Fruit fly (Drosophila melanogaster) whole organism, embryonic: ENCODE results near the gene Cap-D3.

ENCODE experiments used
- ATbp ChIP-seq: fragments of 200-800 bp; sonication (Bioruptor generic); optimal IDR thresholded peaks from 2 replicates; lab custom pipeline; 2017; ENCODE audit warnings: missing biosample characterization, mild to moderate bottlenecking, missing genetic modification characterization, missing genetic modification reagents
- Abd-B ChIP-seq: fragments of 200-800 bp; sonication (Bioruptor generic); optimal IDR thresholded peaks from 2 replicates; lab custom pipeline; 2018; ENCODE audit warnings: missing biosample characterization, mild to moderate bottlenecking, missing genetic modification characterization, moderate library complexity
- Ada2b ChIP-seq: fragments of 200-800 bp; sonication (Bioruptor generic); IDR thresholded peaks from 2 replicates; pipeline ENCODE4 v1.3.6; 2022; ENCODE audit warnings: missing biosample characterization, missing genetic modification characterization
- Atf-2 ChIP-seq: fragments of 200-800 bp; sonication (Bioruptor generic); optimal IDR thresholded peaks from 2 replicates; lab custom pipeline; 2016; ENCODE audit warnings: missing biosample characterization, missing genetic modification characterization
- CG10543 ChIP-seq: fragments of 200-800 bp; sonication (Bioruptor generic); optimal IDR thresholded peaks from 3 replicates; lab custom pipeline; 2017; ENCODE audit warnings: missing biosample characterization, mild to moderate bottlenecking, missing genetic modification characterization, moderate library complexity
- CG11456 ChIP-seq: fragments of 200-800 bp; sonication (Bioruptor generic); IDR thresholded peaks from 3 replicates; pipeline ENCODE4 v1.3.6; 2022; ENCODE audit warnings: missing biosample characterization, missing genetic modification characterization
- CG11504 ChIP-seq: fragments of 200-800 bp; sonication (Bioruptor generic); optimal IDR thresholded peaks from 3 replicates; lab custom pipeline; 2019; ENCODE audit warnings: missing biosample characterization, mild to moderate bottlenecking, missing genetic modification characterization, moderate library complexity
- CG12769 ChIP-seq: fragments of 200-800 bp; sonication (Bioruptor generic); optimal IDR thresholded peaks from 2 replicates; lab custom pipeline; 2019; ENCODE audit warnings: missing biosample characterization, mild to moderate bottlenecking, missing genetic modification characterization, moderate library complexity
- CG15601 ChIP-seq: fragments of 200-800 bp; sonication (Bioruptor generic); optimal IDR thresholded peaks from 3 replicates; lab custom pipeline; 2019; ENCODE audit warnings: missing biosample characterization, mild to moderate bottlenecking, missing genetic modification characterization, moderate library complexity
- CG18011 ChIP-seq: fragments of 200-800 bp; sonication (Bioruptor generic); optimal IDR thresholded peaks from 2 replicates; lab custom pipeline; 2017; ENCODE audit warnings: missing biosample characterization, missing genetic modification characterization, mild to moderate bottlenecking, moderate library complexity, missing genotype
- CG2889 ChIP-seq: fragments of 200-800 bp; sonication (Bioruptor generic); IDR thresholded peaks from 3 replicates; pipeline ENCODE4 v1.3.6; 2022; ENCODE audit warnings: missing biosample characterization, missing genetic modification characterization
- CG30403 ChIP-seq: fragments of 200-800 bp; sonication (Bioruptor generic); optimal IDR thresholded peaks from 3 replicates; lab custom pipeline; 2016; ENCODE audit warnings: missing biosample characterization, missing genetic modification characterization
- CG34224 ChIP-seq: fragments of 200-800 bp; sonication (Bioruptor generic); IDR thresholded peaks from 3 replicates; pipeline ENCODE4 v1.3.6; 2022; ENCODE audit warnings: missing biosample characterization, missing genetic modification characterization; ENCODE audit not compliant: partially characterized antibody
- CG43689 ChIP-seq: fragments of 200-800 bp; sonication (Bioruptor generic); IDR thresholded peaks from 2 replicates; pipeline ENCODE4 v1.3.6; 2022; ENCODE audit warnings: missing biosample characterization, missing genetic modification characterization
- CG4854 ChIP-seq: fragments of 200-800 bp; sonication (Bioruptor generic); optimal IDR thresholded peaks from 2 replicates; lab custom pipeline; 2016; ENCODE audit warnings: missing biosample characterization, missing genetic modification characterization, inconsistent platforms
- CG7357 ChIP-seq: fragments of 200-800 bp; sonication (Bioruptor generic); IDR thresholded peaks from 3 replicates; pipeline ENCODE4 v1.3.6; 2022; ENCODE audit warnings: missing biosample characterization, missing genetic modification characterization
- CG8359 ChIP-seq: fragments of 200-800 bp; sonication (Bioruptor generic); optimal IDR thresholded peaks from 2 replicates; lab custom pipeline; 2017; ENCODE audit warnings: missing biosample characterization, mild to moderate bottlenecking, missing genetic modification characterization, borderline replicate concordance
- CG8765 ChIP-seq: fragments of 200-800 bp; sonication (Bioruptor generic); IDR thresholded peaks from 2 replicates; pipeline ENCODE4 v1.3.6; 2022; ENCODE audit warnings: missing biosample characterization, missing genetic modification characterization
- Deaf1 ChIP-seq: fragments of 200-800 bp; optimal IDR thresholded peaks from 3 replicates; lab custom pipeline; 2019; ENCODE audit warnings: missing biosample characterization, mild to moderate bottlenecking, missing genetic modification characterization, moderate library complexity
- ERR ChIP-seq: fragments of 200-800 bp; sonication (Bioruptor generic); optimal IDR thresholded peaks from 2 replicates; lab custom pipeline; 2016; ENCODE audit warnings: missing biosample characterization, missing genetic modification characterization
- Eip74EF ChIP-seq, 2 experiments: fragments of 200-800 bp in 1 of 2; fragments of >200 bp in 1 of 2; sonication (Bioruptor generic) in 1 of 2; optimal IDR thresholded peaks; 2 replicates each; lab custom pipeline; 2017 to 2019; ENCODE audit warnings: missing biosample characterization in 2 of 2, missing genetic modification characterization in 2 of 2, mild to moderate bottlenecking in 1 of 2, moderate library complexity in 1 of 2
- Elba2 ChIP-seq: fragments of 200-800 bp; sonication (Bioruptor generic); optimal IDR thresholded peaks from 3 replicates; lab custom pipeline; 2016; ENCODE audit warnings: missing biosample characterization, missing genetic modification characterization
- Ets97D ChIP-seq: fragments of 200-800 bp; sonication (Bioruptor generic); optimal IDR thresholded peaks from 3 replicates; lab custom pipeline; 2016; ENCODE audit warnings: missing biosample characterization, missing genetic modification characterization
- Hsf ChIP-seq: fragments of 200-800 bp; sonication (Bioruptor generic); optimal IDR thresholded peaks from 3 replicates; lab custom pipeline; 2016; ENCODE audit warnings: missing biosample characterization, missing genetic modification characterization
- Mad ChIP-seq: fragments of 200-800 bp; sonication (Bioruptor generic); optimal IDR thresholded peaks from 2 replicates; lab custom pipeline; 2016; ENCODE audit warnings: missing biosample characterization, missing genetic modification characterization
- Med ChIP-seq: fragments of 200-800 bp; sonication (Bioruptor generic); peaks from one replicate; lab custom pipeline; 2016; ENCODE audit warnings: missing biosample characterization, missing genetic modification characterization, mild to moderate bottlenecking, inconsistent platforms, moderate library complexity
- Myb ChIP-seq: fragments of 200-800 bp; sonication (Bioruptor generic); optimal IDR thresholded peaks from 2 replicates; lab custom pipeline; 2016; ENCODE audit warnings: missing biosample characterization, missing genetic modification characterization
- NFAT ChIP-seq: fragments of 200-800 bp; sonication (Bioruptor generic); IDR thresholded peaks from 2 replicates; pipeline ENCODE4 v1.3.6; 2022; ENCODE audit warnings: missing biosample characterization, missing genetic modification characterization
- Optix ChIP-seq: fragments of 200-800 bp; sonication (Bioruptor generic); IDR thresholded peaks from 3 replicates; pipeline ENCODE4 v1.3.6; 2022; ENCODE audit warnings: missing biosample characterization, missing genetic modification characterization
- Ssrp ChIP-seq: fragments of 200-800 bp; sonication (Bioruptor generic); optimal IDR thresholded peaks from 2 replicates; lab custom pipeline; 2018; ENCODE audit warnings: missing biosample characterization, mild to moderate bottlenecking, missing genetic modification characterization, moderate library complexity
- Vsx1 ChIP-seq: fragments of 200-800 bp; sonication (Bioruptor generic); optimal IDR thresholded peaks from 2 replicates; lab custom pipeline; 2017; ENCODE audit warnings: missing biosample characterization, mild to moderate bottlenecking, missing genetic modification characterization, missing genetic modification reagents
- abd-A ChIP-seq: fragments of 200-800 bp; sonication (Bioruptor generic); optimal IDR thresholded peaks from 3 replicates; lab custom pipeline; 2019; ENCODE audit warnings: missing biosample characterization, mild to moderate bottlenecking, missing genetic modification characterization, moderate library complexity
- amos ChIP-seq: fragments of 200-800 bp; sonication (Bioruptor generic); IDR thresholded peaks from 2 replicates; pipeline ENCODE4 v1.3.6; 2022; ENCODE audit warnings: missing biosample characterization, missing genetic modification characterization; ENCODE audit not compliant: partially characterized antibody
- bab2 ChIP-seq: fragments of 200-800 bp; sonication (Bioruptor generic); optimal IDR thresholded peaks from 2 replicates; lab custom pipeline; 2016; ENCODE audit warnings: missing biosample characterization, missing genetic modification characterization
- crp ChIP-seq, 2 experiments: fragments of 200-800 bp; sonication (Bioruptor generic); optimal IDR thresholded peaks; 2 replicates in 1 of 2; 3 replicates in 1 of 2; lab custom pipeline; 2017; ENCODE audit warnings: missing biosample characterization in 2 of 2, missing genetic modification characterization in 2 of 2, mild to moderate bottlenecking in 1 of 2, moderate library complexity in 1 of 2
- fd102C ChIP-seq: fragments of 200-800 bp; sonication (Bioruptor generic); optimal IDR thresholded peaks from 2 replicates; lab custom pipeline; 2018; ENCODE audit warnings: missing biosample characterization, mild to moderate bottlenecking, missing genetic modification characterization, moderate library complexity
- hb ChIP-seq: fragments of 200-800 bp; sonication (Bioruptor generic); IDR thresholded peaks from 3 replicates; pipeline ENCODE4 v1.3.6; 2022; ENCODE audit warnings: missing biosample characterization, missing genetic modification characterization; ENCODE audit not compliant: partially characterized antibody
- insv ChIP-seq, 2 experiments: fragments of 200-800 bp; sonication (Bioruptor generic); optimal IDR thresholded peaks; 3 replicates each; lab custom pipeline; 2016 to 2018; ENCODE audit warnings: missing biosample characterization in 2 of 2, missing genetic modification characterization in 2 of 2
- ken ChIP-seq: fragments of 200-800 bp; sonication (Bioruptor generic); IDR thresholded peaks from 3 replicates; pipeline ENCODE4 v1.3.6; 2022; ENCODE audit warnings: missing biosample characterization, missing genetic modification characterization
- knrl ChIP-seq: fragments of 200-800 bp; sonication (Bioruptor generic); IDR thresholded peaks from 3 replicates; pipeline ENCODE4 v1.3.6; 2022; ENCODE audit warnings: missing biosample characterization, missing genetic modification characterization; ENCODE audit not compliant: partially characterized antibody
- nmo ChIP-seq: fragments of 200-800 bp; sonication (Bioruptor generic); optimal IDR thresholded peaks from 2 replicates; lab custom pipeline; 2018; ENCODE audit warnings: missing biosample characterization, mild to moderate bottlenecking, missing genetic modification characterization, moderate library complexity
- phol ChIP-seq: fragments of 200-800 bp; sonication (Bioruptor generic); optimal IDR thresholded peaks from 3 replicates; lab custom pipeline; 2018; ENCODE audit warnings: missing biosample characterization, mild to moderate bottlenecking, missing genetic modification characterization, moderate library complexity
- sisA ChIP-seq: fragments of 200-800 bp; sonication (Bioruptor generic); IDR thresholded peaks from 2 replicates; pipeline ENCODE4 v1.3.6; 2022; ENCODE audit warnings: missing biosample characterization, missing genetic modification characterization
- so ChIP-seq: fragments of 200-800 bp; sonication (Bioruptor generic); IDR thresholded peaks from 3 replicates; pipeline ENCODE4 v1.3.6; 2022; ENCODE audit warnings: missing biosample characterization, missing genetic modification characterization
- stc ChIP-seq: fragments of 200-800 bp; sonication (Bioruptor generic); IDR thresholded peaks from 2 replicates; pipeline ENCODE4 v1.3.6; 2022; ENCODE audit warnings: missing biosample characterization, missing genetic modification characterization
- tap ChIP-seq: fragments of 200-800 bp; optimal IDR thresholded peaks from 3 replicates; lab custom pipeline; 2019; ENCODE audit warnings: missing biosample characterization, mild to moderate bottlenecking, missing genetic modification characterization, moderate library complexity
- tgo ChIP-seq: fragments of 200-800 bp; sonication (Bioruptor generic); IDR thresholded peaks from 3 replicates; pipeline ENCODE4 v1.3.6; 2022; ENCODE audit warnings: missing biosample characterization, missing genetic modification characterization
- toy ChIP-seq: fragments of 200-800 bp; sonication (Bioruptor generic); IDR thresholded peaks from 2 replicates; pipeline ENCODE4 v1.3.6; 2022; ENCODE audit warnings: missing biosample characterization, missing genetic modification characterization
- zf30C ChIP-seq: fragments of 200-800 bp; sonication (Bioruptor generic); optimal IDR thresholded peaks from 3 replicates; lab custom pipeline; 2018; ENCODE audit warnings: missing biosample characterization, mild to moderate bottlenecking, missing genetic modification characterization
- zfh1 ChIP-seq: fragments of 200-800 bp; sonication (Bioruptor generic); IDR thresholded peaks from 3 replicates; pipeline ENCODE4 v1.3.6; 2022; ENCODE audit warnings: missing biosample characterization, missing genetic modification characterization

The Cap-D3 gene

DNA sequence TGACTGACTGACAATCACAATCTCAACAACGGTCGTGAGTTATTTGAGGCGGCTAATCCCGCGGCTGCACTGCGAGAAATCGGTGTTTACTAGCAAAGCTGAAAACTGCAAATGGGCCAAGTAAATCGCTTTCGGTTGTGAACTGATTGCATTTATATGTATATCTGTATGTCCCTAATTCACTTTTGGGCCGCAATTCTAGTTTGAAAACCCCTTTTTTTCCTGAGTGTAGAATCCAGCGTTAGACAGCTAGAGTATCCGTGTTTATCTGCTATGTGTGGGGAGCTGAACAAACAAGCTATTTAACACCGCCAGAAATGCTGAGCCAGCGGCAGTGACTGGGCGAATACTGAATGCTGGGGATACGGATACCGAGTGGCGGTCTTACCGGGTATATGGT is 49.0 kb upstream of the Cap-D3 start (continued):
- TF ChIP-seq zfh1 (GFP tag; lab: Robert Waterston, UW) = peak; percentile 95
- peak; percentile 84 for TF ChIP-seq so
- peak; percentile 55 for TF ChIP-seq CG4854 (GFP tag; lab: Kevin White, UChicago)
- peak; percentile 80; the same call in 2 of the 3 replicates for TF ChIP-seq CG2889 (GFP tag; lab: Robert Waterston, UW)
- TF ChIP-seq CG15601 (tag; lab: Kevin White, UChicago) = peak; percentile 75
- TF ChIP-seq toy = no peak
- TF ChIP-seq Med (GFP tag; lab: Kevin White, UChicago) = peak; percentile 96
- TF ChIP-seq Myb (GFP tag; lab: Kevin White, UChicago) = peak; percentile 73
- TF ChIP-seq CG18011 = no peak
- TF ChIP-seq ERR (GFP tag; lab: Kevin White, UChicago) = peak; percentile 36
- peak; percentile 79 for TF ChIP-seq Ada2b (GFP tag; lab: Robert Waterston, UW)
- TF ChIP-seq fd102C (GFP tag; lab: Kevin White, UChicago) = peak; percentile 81
- TF ChIP-seq CG34224 (GFP tag; lab: Robert Waterston, UW) = no peak
- TF ChIP-seq NFAT (GFP tag; lab: Robert Waterston, UW) = peak; percentile 47
- TF ChIP-seq Atf-2 (GFP tag; lab: Kevin White, UChicago) = peak; percentile 81
- TF ChIP-seq abd-A = no peak
- peak; percentile 84 for TF ChIP-seq ATbp (GFP tag; lab: Kevin White, UChicago)
- peak; percentile 78 for TF ChIP-seq nmo (GFP tag; lab: Kevin White, UChicago)
- TF ChIP-seq Vsx1 (GFP tag; lab: Kevin White, UChicago) = peak; percentile 88
- TF ChIP-seq Eip74EF (GFP tag; optimal IDR thresholded peaks at IDR 0.05; lab: Kevin White, UChicago) = peak in 1 of 2 experiments; percentile 23
- peak; percentile 74 for TF ChIP-seq phol
- TF ChIP-seq CG11504 (tag; lab: Kevin White, UChicago) = peak; percentile 75
- TF ChIP-seq CG8359 (GFP tag; lab: Kevin White, UChicago) = peak; percentile 41
- no peak for TF ChIP-seq amos (GFP tag; lab: Robert Waterston, UW)
- TF ChIP-seq Hsf (GFP tag; lab: Kevin White, UChicago) = peak; percentile 77
- TF ChIP-seq CG12769 (tag; lab: Kevin White, UChicago) = peak; percentile 74
- peak; percentile 82 for TF ChIP-seq CG11456 (GFP tag; lab: Robert Waterston, UW)
- peak; percentile 69 for TF ChIP-seq zf30C (GFP tag; lab: Kevin White, UChicago)
- TF ChIP-seq bab2 (GFP tag; lab: Kevin White, UChicago) = peak; percentile 76
- TF ChIP-seq tap (tag; lab: Kevin White, UChicago) = peak; percentile 62
- peak; percentile 36 for TF ChIP-seq CG10543
- peak; percentile 6 for TF ChIP-seq Deaf1
- peak; percentile 22 for TF ChIP-seq Ets97D
- TF ChIP-seq hb (GFP tag; lab: Robert Waterston, UW) = no peak
- TF ChIP-seq tgo (GFP tag; lab: Robert Waterston, UW) = peak; percentile 71
- TF ChIP-seq sisA = peak; percentile 88
- no peak for TF ChIP-seq knrl
- TF ChIP-seq Ssrp (tag; lab: Kevin White, UChicago) = peak; percentile 69
- peak; percentile 75 for TF ChIP-seq stc (GFP tag; lab: Robert Waterston, UW)
- TF ChIP-seq Mad (GFP tag; lab: Kevin White, UChicago) = peak; percentile 37
- TF ChIP-seq Abd-B (GFP tag; lab: Kevin White, UChicago) = peak; percentile 72
- TF ChIP-seq insv (GFP tag; optimal IDR thresholded peaks at IDR 0.05; lab: Kevin White, UChicago) = no peak
- no peak for TF ChIP-seq Elba2
- peak; percentile 88 for TF ChIP-seq ken (GFP tag; lab: Robert Waterston, UW)
- TF ChIP-seq crp (GFP tag; optimal IDR thresholded peaks at IDR 0.05; lab: Kevin White, UChicago) = peak in 1 of 2 experiments; percentile 6
- TF ChIP-seq CG30403 (GFP tag; lab: Kevin White, UChicago) = peak; percentile 85
- TF ChIP-seq Optix (GFP tag; lab: Robert Waterston, UW) = peak; percentile 93
- TF ChIP-seq CG7357 (GFP tag; lab: Robert Waterston, UW) = peak; percentile 71; the same call in 2 of the 3 replicates
- peak; percentile 88 for TF ChIP-seq CG8765 (GFP tag; lab: Robert Waterston, UW)
- TF ChIP-seq CG43689 (GFP tag; lab: Robert Waterston, UW) = peak; percentile 76
